Fruit fly (Drosophila melanogaster) whole organism, wandering third instar larva: ENCODE data around the gene CG14839.
A peak's percentile ranks its signal among the peaks of the same experiment; 100 is the strongest.

Experiments used
- Abd-B ChIP-seq: fragments of >200 bp; optimal IDR thresholded peaks from 2 replicates; lab custom pipeline; 2017; ENCODE audit warnings: missing biosample characterization, missing genetic modification characterization
- CrebA ChIP-seq: fragments of 200-800 bp; sonication (Bioruptor generic); optimal IDR thresholded peaks from 2 replicates; lab custom pipeline; 2016; ENCODE audit warnings: missing biosample characterization, mild to moderate bottlenecking, missing genetic modification characterization, borderline replicate concordance
- Dif ChIP-seq: fragments of 200-275, 200-300 bp; sonication (Bioruptor generic); optimal IDR thresholded peaks from 2 replicates; lab custom pipeline; 2018; ENCODE audit warnings: missing biosample characterization, missing genetic modification characterization; ENCODE audit not compliant: partially characterized antibody
- OdsH ChIP-seq: fragments of 200-800 bp; sonication (Bioruptor generic); optimal IDR thresholded peaks from 2 replicates; lab custom pipeline; 2016; ENCODE audit warnings: missing biosample characterization, mild to moderate bottlenecking, missing genetic modification characterization
- h ChIP-seq: fragments of 200-800 bp; sonication (Bioruptor generic); optimal IDR thresholded peaks from 3 replicates; lab custom pipeline; 2016; ENCODE audit warnings: missing biosample characterization, mild to moderate bottlenecking, missing genetic modification characterization
- lola ChIP-seq: fragments of >200 bp; optimal IDR thresholded peaks from 2 replicates; lab custom pipeline; 2017; ENCODE audit warnings: missing biosample characterization, missing genetic modification characterization
- pan ChIP-seq: fragments of >200 bp; optimal IDR thresholded peaks from 2 replicates; lab custom pipeline; 2017
- psq ChIP-seq: fragments of 200-800 bp; sonication (Bioruptor generic); optimal IDR thresholded peaks from 3 replicates; lab custom pipeline; 2017; ENCODE audit warnings: missing biosample characterization, mild to moderate bottlenecking, missing genetic modification characterization, moderate library complexity
- usp ChIP-seq: fragments of >200 bp; optimal IDR thresholded peaks from 2 replicates; lab custom pipeline; 2017; ENCODE audit warnings: missing biosample characterization, missing genetic modification characterization

DNA sequence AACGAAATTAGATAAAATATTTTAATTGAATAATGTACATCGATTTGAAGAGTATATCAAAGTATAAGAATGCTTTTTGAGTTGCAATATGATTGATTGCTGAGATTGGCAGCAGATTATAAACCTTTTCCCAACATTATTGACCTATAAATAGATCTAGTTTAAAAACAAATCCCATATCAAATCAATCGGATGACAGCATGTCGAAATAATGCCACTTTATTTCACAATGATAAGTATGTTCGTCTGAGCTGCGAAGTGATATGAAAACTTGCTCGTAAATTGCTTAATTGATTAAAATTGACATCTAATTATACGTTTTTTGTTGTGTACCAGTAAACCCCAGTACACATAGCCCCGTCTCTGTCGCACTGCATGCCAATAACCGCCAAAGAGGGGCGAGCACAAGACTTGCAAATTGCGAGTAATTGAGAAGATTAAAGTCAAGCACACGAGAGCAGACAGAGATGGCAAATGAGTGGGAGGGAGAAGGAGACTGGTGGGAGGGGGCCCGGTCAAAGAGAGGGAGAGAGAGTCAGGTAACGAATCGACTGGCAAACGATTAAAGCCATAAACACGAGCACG is 20.9 kb downstream of the CG14839 start:
- TF ChIP-seq Abd-B (GFP tag; lab: Kevin White, UChicago) (no peak), pan (lab: Kevin White, UChicago) (no peak), psq (peak; percentile 63), h (GFP tag; lab: Kevin White, UChicago) (peak; percentile 85), Dif (GFP tag; lab: Kevin White, UChicago) (peak; percentile 96), usp (GFP tag; lab: Kevin White, UChicago) (no peak), lola (GFP tag; lab: Kevin White, UChicago) (no peak), OdsH (GFP tag; lab: Kevin White, UChicago) (peak; percentile 67), CrebA (GFP tag; lab: Kevin White, UChicago) (no peak)
